Fruit fly (Drosophila melanogaster): ENCODE measurements around the gene CG3062.

DNA sequence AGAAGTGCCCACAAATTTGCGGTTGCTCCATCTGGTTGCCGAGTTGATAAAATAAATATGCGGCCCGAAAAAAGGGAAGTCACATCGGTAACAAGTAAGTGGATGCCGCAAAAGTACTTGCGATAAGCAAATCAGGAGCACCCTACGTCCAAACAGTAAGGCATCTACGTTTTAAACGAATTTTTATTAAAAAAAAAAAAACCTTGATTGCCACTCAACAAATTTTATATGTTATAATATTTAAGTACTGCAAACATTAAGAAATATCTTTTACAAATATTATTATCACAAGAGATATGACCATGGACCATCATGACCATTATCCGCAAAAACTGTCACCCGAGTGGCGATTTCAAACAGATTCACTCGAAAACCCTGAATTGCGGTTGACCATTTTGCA, 40.6 kb downstream of the CG3062 start:
- TF ChIP-seq psq (optimal IDR thresholded peaks at IDR 0.05) (no peak), EcR (GFP tag; optimal IDR thresholded peaks at IDR 0.05) (no peak), CG8478 (optimal IDR thresholded peaks at IDR 0.05) (no peak), pan (optimal IDR thresholded peaks at IDR 0.05) (no peak), usp (GFP tag; optimal IDR thresholded peaks at IDR 0.05) (no peak), Dll (optimal IDR thresholded peaks at IDR 0.05) (no peak)

Measured in whole organism.